Fruit fly (Drosophila melanogaster) whole organism, pupa: ENCODE measurements around the gene mRpL23.

Experiments used
- CG32121 ChIP-seq: fragments of 200-800 bp; sonication (Bioruptor generic); IDR thresholded peaks from 2 replicates; pipeline ENCODE4 v1.3.6; 2022; ENCODE audit warnings: missing biosample characterization, missing genetic modification characterization
- CG4496 ChIP-seq: fragments of 200-800 bp; sonication (Bioruptor generic); IDR thresholded peaks from 3 replicates; pipeline ENCODE4 v1.3.6; 2022; ENCODE audit warnings: missing biosample characterization, missing genetic modification characterization
- EcR ChIP-seq: fragments of 200-800 bp; sonication (Bioruptor generic); optimal IDR thresholded peaks from 3 replicates; lab custom pipeline; 2019; ENCODE audit warnings: missing biosample characterization, missing genetic modification characterization, mild to moderate bottlenecking, moderate library complexity, missing genetic modification reagents
- Ets98B ChIP-seq: fragments of 200-800 bp; sonication (Bioruptor generic); IDR thresholded peaks from 2 replicates; pipeline ENCODE4 v1.3.6; 2022; ENCODE audit warnings: missing biosample characterization, missing genetic modification characterization
- gl ChIP-seq: fragments of 200-800 bp; sonication (Bioruptor generic); optimal IDR thresholded peaks from 2 replicates; lab custom pipeline; 2018; ENCODE audit warnings: missing biosample characterization, mild to moderate bottlenecking, missing genetic modification characterization
- rn ChIP-seq: fragments of 200-800 bp; sonication (Bioruptor generic); IDR thresholded peaks from 2 replicates; pipeline ENCODE4 v1.3.6; 2022; ENCODE audit warnings: missing biosample characterization, missing genetic modification characterization

- TF ChIP-seq EcR (GFP tag; lab: Kevin White, UChicago) (no peak), gl (tag; lab: Kevin White, UChicago) (no peak), Ets98B (GFP tag; lab: Robert Waterston, UW) (no peak), CG4496 (no peak), rn (GFP tag; lab: Robert Waterston, UW) (no peak), CG32121 (GFP tag; lab: Robert Waterston, UW) (no peak)
These were observed 13.2 kb downstream of the mRpL23 start, which contains the start of gene CG13801 for dm6 chr3L:2360257-2360656.
